Fruit fly (Drosophila melanogaster) whole organism, prepupa: Measurements from ENCODE around the gene Pgant4.

Experiments used
- CG4318 ChIP-seq: fragments of 200-800 bp; sonication (Bioruptor generic); optimal IDR thresholded peaks from 3 replicates; lab custom pipeline; 2017; ENCODE audit warnings: missing biosample characterization, mild to moderate bottlenecking, missing genetic modification characterization
- CG6854 ChIP-seq: fragments of 200-800 bp; sonication (Bioruptor generic); optimal IDR thresholded peaks from 2 replicates; lab custom pipeline; 2017; ENCODE audit warnings: missing biosample characterization, mild to moderate bottlenecking, missing genetic modification characterization
- CG9139 ChIP-seq: fragments of 200-800 bp; sonication (Bioruptor generic); optimal IDR thresholded peaks from 3 replicates; lab custom pipeline; 2017; ENCODE audit warnings: missing biosample characterization, mild to moderate bottlenecking, missing genetic modification characterization
- Sox15 ChIP-seq: fragments of 200-800 bp; sonication (Bioruptor generic); optimal IDR thresholded peaks from 3 replicates; lab custom pipeline; 2016; ENCODE audit warnings: missing biosample characterization, missing genetic modification characterization
- dac ChIP-seq: fragments of 200-800 bp; sonication (Bioruptor generic); optimal IDR thresholded peaks from 2 replicates; lab custom pipeline; 2017; ENCODE audit warnings: missing biosample characterization, mild to moderate bottlenecking, missing genetic modification characterization

dm6 chr2L:3469869-3470268, 2.5 kb upstream of the Pgant4 start, which contains the start of the genes Pif1 and CG31776:
- TF ChIP-seq CG9139 (GFP tag; lab: Kevin White, UChicago) (no peak), CG6854 (GFP tag; lab: Kevin White, UChicago) (no peak), Sox15 (GFP tag; lab: Kevin White, UChicago) (no peak), CG4318 (GFP tag; lab: Kevin White, UChicago) (no peak), dac (GFP tag; lab: Kevin White, UChicago) (no peak)
